Worm (Caenorhabditis elegans) whole organism, L3 larva: Measurements from ENCODE around the gene nhr-168.

ENCODE experiments used
- R02D3.7 ChIP-seq: fragments of 150-350 bp; optimal IDR thresholded peaks from 2 replicates; lab custom pipeline; 2014; ENCODE audit warnings: missing biosample characterization, missing genetic modification characterization
- ZK546.5 ChIP-seq: sonication (generic microtip); optimal IDR thresholded peaks from 2 replicates; lab custom pipeline; 2017; ENCODE audit warnings: missing biosample characterization, missing genetic modification characterization
- aly-2 ChIP-seq: fragments of 150-350 bp; optimal IDR thresholded peaks from 2 replicates; lab custom pipeline; 2014; ENCODE audit warnings: missing biosample characterization, missing genetic modification characterization
- ama-1 ChIP-seq: fragments of 150-350 bp; optimal IDR thresholded peaks from 2 replicates; lab custom pipeline; 2018
- ceh-16 ChIP-seq: sonication (generic microtip); optimal IDR thresholded peaks from 2 replicates; lab custom pipeline; 2017; ENCODE audit warnings: missing biosample characterization, missing genetic modification characterization
- ceh-28 ChIP-seq: fragments of 150-350 bp; optimal IDR thresholded peaks from 2 replicates; lab custom pipeline; 2014; ENCODE audit warnings: missing biosample characterization, missing genetic modification reagents, missing genetic modification characterization
- ceh-9 ChIP-seq: sonication (generic microtip); optimal IDR thresholded peaks from 2 replicates; lab custom pipeline; 2018; ENCODE audit warnings: missing biosample characterization, missing genetic modification characterization
- daf-12 ChIP-seq: fragments of 150-350 bp; optimal IDR thresholded peaks from 2 replicates; lab custom pipeline; 2014; ENCODE audit warnings: missing biosample characterization, missing genetic modification reagents, missing genetic modification characterization
- egl-27 ChIP-seq: sonication (generic microtip); optimal IDR thresholded peaks from 4 replicates; lab custom pipeline; 2017; ENCODE audit warnings: missing biosample characterization, missing genetic modification reagents, missing genetic modification characterization
- egl-5 ChIP-seq: fragments of 150-350 bp; optimal IDR thresholded peaks from 2 replicates; lab custom pipeline; 2017; ENCODE audit warnings: missing biosample characterization, missing genetic modification reagents, missing genetic modification characterization, inconsistent platforms
- elt-1 ChIP-seq: fragments of 150-350 bp; optimal IDR thresholded peaks from 2 replicates; lab custom pipeline; 2014; ENCODE audit warnings: missing biosample characterization, missing genetic modification characterization
- elt-2 ChIP-seq: sonication (generic microtip); optimal IDR thresholded peaks from 2 replicates; lab custom pipeline; 2016; ENCODE audit warnings: missing genetic modification reagents, mild to moderate bottlenecking, missing genetic modification characterization, missing compliant biosample characterization
- elt-3 ChIP-seq, 3 experiments: fragments of 150-350 bp in 1 of 3; sonication (generic microtip) in 2 of 3; optimal IDR thresholded peaks; 2 replicates in 2 of 3; 4 replicates in 1 of 3; lab custom pipeline; 2014 to 2017; ENCODE audit warnings: missing biosample characterization in 3 of 3, missing genetic modification characterization in 3 of 3
- eor-1 ChIP-seq, 2 experiments: fragments of 150-350 bp; optimal IDR thresholded peaks; 2 replicates each; lab custom pipeline; 2014 to 2018; ENCODE audit warnings: missing biosample characterization in 2 of 2, missing genetic modification characterization in 2 of 2
- fkh-2 ChIP-seq: fragments of 150-350 bp; optimal IDR thresholded peaks from 2 replicates; lab custom pipeline; 2014; ENCODE audit warnings: missing biosample characterization, missing genetic modification reagents, missing genetic modification characterization
- fos-1 ChIP-seq: fragments of 150-350 bp; optimal IDR thresholded peaks from 2 replicates; lab custom pipeline; 2014; ENCODE audit warnings: missing biosample characterization, missing genetic modification characterization
- hmg-11 ChIP-seq: sonication (generic microtip); optimal IDR thresholded peaks from 2 replicates; lab custom pipeline; 2016; ENCODE audit warnings: missing genetic modification characterization, missing compliant biosample characterization
- jun-1 ChIP-seq: fragments of 150-350 bp; optimal IDR thresholded peaks from 2 replicates; lab custom pipeline; 2014; ENCODE audit warnings: missing biosample characterization, missing genetic modification reagents, missing genetic modification characterization
- lin-15B ChIP-seq: fragments of 150-350 bp; optimal IDR thresholded peaks from 2 replicates; lab custom pipeline; 2014; ENCODE audit warnings: missing biosample characterization, missing genetic modification characterization
- lin-39 ChIP-seq: fragments of 150-350 bp; optimal IDR thresholded peaks from 2 replicates; lab custom pipeline; 2018; ENCODE audit warnings: missing biosample characterization, missing genetic modification reagents, missing genetic modification characterization
- lsy-12 ChIP-seq: sonication (generic microtip); optimal IDR thresholded peaks from 2 replicates; lab custom pipeline; 2016; ENCODE audit warnings: mild to moderate bottlenecking, missing genetic modification characterization, missing compliant biosample characterization
- mdl-1 ChIP-seq: fragments of 150-350 bp; optimal IDR thresholded peaks from 2 replicates; lab custom pipeline; 2014; ENCODE audit warnings: missing biosample characterization, missing genetic modification characterization
- mml-1 ChIP-seq: fragments of 150-350 bp; sonication (generic microtip); optimal IDR thresholded peaks from 3 replicates; lab custom pipeline; 2014; ENCODE audit warnings: missing biosample characterization, missing genetic modification characterization
- nfya-1 ChIP-seq: sonication (generic microtip); optimal IDR thresholded peaks from 2 replicates; lab custom pipeline; 2017; ENCODE audit warnings: missing genetic modification characterization, mild to moderate bottlenecking, missing compliant biosample characterization, antibody characterized with exemption, moderate library complexity; ENCODE audit not compliant: insufficient read depth
- nhr-11 ChIP-seq: fragments of 150-350 bp; optimal IDR thresholded peaks from 2 replicates; lab custom pipeline; 2014; ENCODE audit warnings: missing biosample characterization, missing genetic modification characterization
- nhr-12 ChIP-seq: fragments of 150-350 bp; optimal IDR thresholded peaks from 2 replicates; lab custom pipeline; 2014; ENCODE audit warnings: missing biosample characterization, missing genetic modification characterization
- nhr-23 ChIP-seq: fragments of 150-350 bp; optimal IDR thresholded peaks from 2 replicates; lab custom pipeline; 2014; ENCODE audit warnings: missing biosample characterization, missing genetic modification reagents, missing genetic modification characterization
- nhr-237 ChIP-seq: fragments of 150-350 bp; optimal IDR thresholded peaks from 2 replicates; lab custom pipeline; 2014; ENCODE audit warnings: missing biosample characterization, missing genetic modification characterization
- nhr-25 ChIP-seq: sonication (generic microtip); optimal IDR thresholded peaks from 2 replicates; lab custom pipeline; 2017; ENCODE audit warnings: missing biosample characterization, missing genetic modification characterization
- nhr-28 ChIP-seq: fragments of 150-350 bp; optimal IDR thresholded peaks from 2 replicates; lab custom pipeline; 2014; ENCODE audit warnings: missing biosample characterization, missing genetic modification characterization
- nhr-43 ChIP-seq: sonication (generic microtip); optimal IDR thresholded peaks from 2 replicates; lab custom pipeline; 2016; ENCODE audit warnings: mild to moderate bottlenecking, missing genetic modification characterization, missing compliant biosample characterization; ENCODE audit not compliant: poor library complexity, severe bottlenecking
- nhr-67 ChIP-seq: fragments of 150-350 bp; optimal IDR thresholded peaks from 2 replicates; lab custom pipeline; 2014; ENCODE audit warnings: missing biosample characterization, missing genetic modification characterization
- nhr-76 ChIP-seq: fragments of 150-350 bp; sonication (generic microtip); optimal IDR thresholded peaks from 5 replicates; lab custom pipeline; 2014; ENCODE audit warnings: missing biosample characterization, missing genetic modification characterization
- nhr-77 ChIP-seq: fragments of 150-350 bp; optimal IDR thresholded peaks from 2 replicates; lab custom pipeline; 2014; ENCODE audit warnings: missing biosample characterization, missing genetic modification characterization
- pha-4 ChIP-seq: fragments of 150-350 bp; optimal IDR thresholded peaks from 2 replicates; lab custom pipeline; 2014; ENCODE audit warnings: missing biosample characterization, missing genetic modification reagents, missing genetic modification characterization
- pqm-1 ChIP-seq: fragments of 150-350 bp; optimal IDR thresholded peaks from 2 replicates; lab custom pipeline; 2017; ENCODE audit warnings: missing biosample characterization, missing genetic modification characterization, inconsistent platforms
- sea-2 ChIP-seq: fragments of 150-350 bp; sonication (generic microtip); optimal IDR thresholded peaks from 4 replicates; lab custom pipeline; 2014; ENCODE audit warnings: missing biosample characterization, missing genetic modification reagents, missing genetic modification characterization
- skn-1 ChIP-seq: fragments of 150-350 bp; optimal IDR thresholded peaks from 2 replicates; lab custom pipeline; 2014; ENCODE audit warnings: missing biosample characterization, missing genetic modification characterization
- snpc-4 ChIP-seq: fragments of 150-350 bp; optimal IDR thresholded peaks from 2 replicates; lab custom pipeline; 2014; ENCODE audit warnings: missing biosample characterization, missing genetic modification characterization
- tbx-2 ChIP-seq: sonication (generic microtip); optimal IDR thresholded peaks from 2 replicates; lab custom pipeline; 2016; ENCODE audit warnings: mild to moderate bottlenecking, missing genetic modification characterization, missing compliant biosample characterization
- unc-39 ChIP-seq: sonication (generic microtip); optimal IDR thresholded peaks from 4 replicates; lab custom pipeline; 2017; ENCODE audit warnings: missing biosample characterization, missing genetic modification characterization
- unc-62 ChIP-seq: fragments of 150-350 bp; sonication (generic microtip); optimal IDR thresholded peaks from 4 replicates; lab custom pipeline; 2014; ENCODE audit warnings: missing biosample characterization, missing genetic modification reagents, missing genetic modification characterization
- zag-1 ChIP-seq: fragments of 150-350 bp; optimal IDR thresholded peaks from 2 replicates; lab custom pipeline; 2014; ENCODE audit warnings: missing biosample characterization, missing genetic modification characterization
- ztf-4 ChIP-seq: fragments of 150-350 bp; optimal IDR thresholded peaks from 2 replicates; lab custom pipeline; 2014; ENCODE audit warnings: missing biosample characterization, missing genetic modification characterization

The nhr-168 gene

ce11 chrV:13373643-13374042, 40.0 kb upstream of the nhr-168 start:
- TF ChIP-seq sea-2 (GFP tag; lab: Kevin White, UChicago) (no peak), ZK546.5 (tag; lab: Kevin White, UChicago) (no peak), mml-1 (tag; lab: Kevin White, UChicago) (no peak), lin-15B (no peak), skn-1 (no peak), elt-1 (tag; lab: Kevin White, UChicago) (no peak), pha-4 (peak; percentile 64), eor-1 (tag; optimal IDR thresholded peaks at IDR 0.05; lab: Kevin White, UChicago) (no peak), daf-12 (tag; lab: Kevin White, UChicago) (no peak), pqm-1 (tag; lab: Kevin White, UChicago) (peak; percentile 70), zag-1 (tag; lab: Kevin White, UChicago) (no peak), ztf-4 (no peak), egl-5 (tag; lab: Kevin White, UChicago) (no peak), nhr-11 (tag; lab: Kevin White, UChicago) (no peak), unc-62 (no peak), unc-39 (tag; lab: Kevin White, UChicago) (no peak), nhr-23 (tag; lab: Kevin White, UChicago) (peak; percentile 67), hmg-11 (tag; lab: Kevin White, UChicago) (no peak), elt-3 (tag; optimal IDR thresholded peaks at IDR 0.05; lab: Kevin White, UChicago) (no peak), R02D3.7 (tag; lab: Kevin White, UChicago) (no peak), nfya-1 (tag; lab: Kevin White, UChicago) (no peak), nhr-28 (no peak), ceh-28 (tag; lab: Kevin White, UChicago) (no peak), jun-1 (tag; lab: Kevin White, UChicago) (peak; percentile 62), snpc-4 (tag; lab: Kevin White, UChicago) (no peak), mdl-1 (tag; lab: Kevin White, UChicago) (no peak), elt-2 (peak; percentile 98), nhr-12 (tag; lab: Kevin White, UChicago) (no peak), lsy-12 (tag; lab: Kevin White, UChicago) (no peak), nhr-77 (tag; lab: Kevin White, UChicago) (no peak), fkh-2 (tag; lab: Kevin White, UChicago) (no peak)
- TF ChIP-seq, all 47 proteins: peak for 5

- TF ChIP-seq pha-4 = no peak
- no peak for TF ChIP-seq nhr-23 (tag; lab: Kevin White, UChicago)
- TF ChIP-seq mdl-1 (tag; lab: Kevin White, UChicago) = no peak
- TF ChIP-seq nhr-25 = no peak
- TF ChIP-seq ama-1 (lab: Kevin White, UChicago) = no peak
- no peak for TF ChIP-seq daf-12 (tag; lab: Kevin White, UChicago)
- TF ChIP-seq tbx-2 (tag; lab: Kevin White, UChicago) = no peak
- no peak for TF ChIP-seq elt-1 (tag; lab: Kevin White, UChicago)
- TF ChIP-seq fos-1 (tag; lab: Kevin White, UChicago) = no peak
- TF ChIP-seq pqm-1 (tag; lab: Kevin White, UChicago) = peak; percentile 66
- no peak for TF ChIP-seq nhr-76 (tag; lab: Kevin White, UChicago)
- no peak for TF ChIP-seq ZK546.5 (tag; lab: Kevin White, UChicago)
- TF ChIP-seq fkh-2 (tag; lab: Kevin White, UChicago) = no peak
- peak; percentile 93 for TF ChIP-seq elt-2
- no peak for TF ChIP-seq lsy-12 (tag; lab: Kevin White, UChicago)
- TF ChIP-seq nhr-237 (tag; lab: Kevin White, UChicago) = no peak
These were observed 39.1 kb upstream of the nhr-168 start for ce11 chrV:13372821-13373220.

- TF ChIP-seq unc-62 (peak; percentile 43), nhr-67 (tag; lab: Kevin White, UChicago) (no peak), nhr-76 (tag; lab: Kevin White, UChicago) (no peak), daf-12 (tag; lab: Kevin White, UChicago) (no peak), eor-1 (tag; optimal IDR thresholded peaks at IDR 0.05; lab: Kevin White, UChicago) (peak in 1 of 2 experiments; percentile 39), elt-3 (tag; optimal IDR thresholded peaks at IDR 0.05; lab: Kevin White, UChicago) (peak in 2 of 3 experiments; percentile 59 to 81), ama-1 (lab: Kevin White, UChicago) (no peak), nhr-25 (peak; percentile 99), ceh-9 (no peak), fkh-2 (tag; lab: Kevin White, UChicago) (no peak), lin-39 (tag; lab: Kevin White, UChicago) (no peak), ceh-28 (tag; lab: Kevin White, UChicago) (peak; percentile 46), nhr-43 (tag; lab: Kevin White, UChicago) (peak; percentile 86), nhr-237 (tag; lab: Kevin White, UChicago) (no peak), elt-2 (peak; percentile 1), nhr-11 (tag; lab: Kevin White, UChicago) (no peak), lsy-12 (tag; lab: Kevin White, UChicago) (peak; percentile 23), tbx-2 (tag; lab: Kevin White, UChicago) (peak; percentile 69), snpc-4 (tag; lab: Kevin White, UChicago) (peak; percentile 13), sea-2 (GFP tag; lab: Kevin White, UChicago) (no peak), ceh-16 (tag; lab: Kevin White, UChicago) (no peak), ztf-4 (no peak), jun-1 (tag; lab: Kevin White, UChicago) (peak; percentile 41), nfya-1 (tag; lab: Kevin White, UChicago) (peak; percentile 13), skn-1 (no peak), nhr-77 (tag; lab: Kevin White, UChicago) (no peak), zag-1 (tag; lab: Kevin White, UChicago) (no peak), elt-1 (tag; lab: Kevin White, UChicago) (peak; percentile 57), egl-27 (tag; lab: Kevin White, UChicago) (peak; percentile 50), egl-5 (tag; lab: Kevin White, UChicago) (peak; percentile 64), pqm-1 (tag; lab: Kevin White, UChicago) (no peak), aly-2 (tag; lab: Kevin White, UChicago) (no peak), fos-1 (tag; lab: Kevin White, UChicago) (no peak)
These were observed 37.7 kb upstream of the nhr-168 start for ce11 chrV:13371336-13371735.
